Worm (Caenorhabditis elegans): ENCODE measurements around the gene ZK1127.5.
A peak's percentile ranks its signal among the peaks of the same experiment; 100 is the strongest.
"Not testable (repeated sequence)": the region's sequence is repeated elsewhere in the genome, so short reads cannot be mapped to it uniquely, and the experiment has no call there.

ZK1127.5 gene

ce11 chrII:7072315-7072589 lies 21.8 kb downstream of the ZK1127.5 start, which contains the start of gene kars-1:
kars-1 (minus strand) TSS chrII:7072415.
- TF ChIP-seq tbx-37 (GFP tag; conservative IDR thresholded peaks at IDR 0.05) (no peak), hmbx-1 (tag; optimal IDR thresholded peaks at IDR 0.05) (no peak), hmg-4 (GFP tag; optimal IDR thresholded peaks at IDR 0.05) (no peak), ceh-13 (GFP tag; optimal IDR thresholded peaks at IDR 0.05) (no peak), tra-4 (tag; optimal IDR thresholded peaks at IDR 0.05) (no peak), sea-1 (GFP tag; conservative IDR thresholded peaks at IDR 0.05) (no peak)

- TF ChIP-seq hnd-1 (tag; optimal IDR thresholded peaks at IDR 0.05): peak; percentile 5
- TF ChIP-seq ets-7 (tag; optimal IDR thresholded peaks at IDR 0.05): peak; percentile 18
- peak; percentile 5 for TF ChIP-seq ceh-13 (GFP tag; optimal IDR thresholded peaks at IDR 0.05)
- TF ChIP-seq tbx-11 (GFP tag; IDR thresholded peaks at IDR 0.05): no peak
- no peak for TF ChIP-seq B0310.2 (tag; optimal IDR thresholded peaks at IDR 0.05)
- 0 out of 2 replicates have a peak, but pooled peaks have one; percentile 19 for TF ChIP-seq tbx-37 (GFP tag; conservative IDR thresholded peaks at IDR 0.05)
Observed at ce11 chrII:7072590-7073536, 22.4 kb downstream of the ZK1127.5 start.

- TF ChIP-seq flt-1 (GFP tag; IDR thresholded peaks at IDR 0.05) (no peak), hmg-4 (GFP tag; optimal IDR thresholded peaks at IDR 0.05) (no peak), pes-1 (GFP tag; IDR thresholded peaks at IDR 0.05) (no peak), ceh-13 (GFP tag; optimal IDR thresholded peaks at IDR 0.05) (no peak), F13C5.2 (tag; optimal IDR thresholded peaks at IDR 0.05) (no peak), scrt-1 (GFP tag; IDR thresholded peaks at IDR 0.05) (no peak), B0310.2 (tag; optimal IDR thresholded peaks at IDR 0.05) (no peak), ets-7 (tag; optimal IDR thresholded peaks at IDR 0.05) (no peak), hmbx-1 (tag; optimal IDR thresholded peaks at IDR 0.05) (no peak), ama-1 (optimal IDR thresholded peaks at IDR 0.05) (no peak), tra-4 (tag; optimal IDR thresholded peaks at IDR 0.05) (no peak), tbx-37 (GFP tag; conservative IDR thresholded peaks at IDR 0.05) (no peak), hnd-1 (tag; optimal IDR thresholded peaks at IDR 0.05) (no peak), sea-1 (GFP tag; conservative IDR thresholded peaks at IDR 0.05) (no peak), tbx-11 (GFP tag; IDR thresholded peaks at IDR 0.05) (no peak), ceh-36 (tag; optimal IDR thresholded peaks at IDR 0.05) (no peak)
Observed at ce11 chrII:7073537-7073913, 23.1 kb downstream of the ZK1127.5 start, which contains the start of gene kat-1. kat-1 (plus strand) TSS chrII:7073814.

DNA sequence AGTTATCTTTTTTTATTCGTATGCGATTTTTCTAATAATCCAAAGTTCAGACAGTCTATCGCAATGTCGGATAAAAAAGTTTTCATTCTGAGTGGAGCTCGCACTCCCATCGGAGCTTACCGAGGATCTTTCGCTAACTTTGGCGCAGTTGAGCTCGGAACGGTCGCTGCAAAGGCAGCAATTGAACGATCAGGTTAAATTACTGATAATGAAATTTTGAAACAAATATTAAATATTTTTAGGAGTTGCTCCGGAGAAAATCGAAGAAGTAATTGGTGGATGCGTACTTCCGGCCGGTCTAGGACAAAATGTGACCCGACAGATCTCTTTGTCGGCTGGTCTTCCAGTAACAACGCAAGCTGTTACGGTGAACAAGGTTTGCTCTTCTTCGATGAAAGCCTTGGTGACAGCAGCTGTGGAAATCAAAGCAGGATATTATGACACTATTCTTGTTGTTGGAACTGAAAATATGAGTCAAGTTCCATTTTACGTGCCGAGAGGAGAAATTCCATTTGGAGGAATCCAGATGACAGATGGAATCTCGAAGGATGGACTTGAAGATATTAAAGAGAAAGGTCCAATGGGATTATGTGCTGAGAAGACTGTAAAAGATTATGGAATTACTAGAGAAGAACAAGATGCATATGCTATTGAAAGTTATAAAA lies 25.2 kb downstream of the ZK1127.5 start, which contains the start of gene T02G5.7:
T02G5.7 (plus strand) TSS at position 51 of the 665 bp plus-strand sequence.
- no peak for TF ChIP-seq tbx-37 (GFP tag; conservative IDR thresholded peaks at IDR 0.05)

DNA sequence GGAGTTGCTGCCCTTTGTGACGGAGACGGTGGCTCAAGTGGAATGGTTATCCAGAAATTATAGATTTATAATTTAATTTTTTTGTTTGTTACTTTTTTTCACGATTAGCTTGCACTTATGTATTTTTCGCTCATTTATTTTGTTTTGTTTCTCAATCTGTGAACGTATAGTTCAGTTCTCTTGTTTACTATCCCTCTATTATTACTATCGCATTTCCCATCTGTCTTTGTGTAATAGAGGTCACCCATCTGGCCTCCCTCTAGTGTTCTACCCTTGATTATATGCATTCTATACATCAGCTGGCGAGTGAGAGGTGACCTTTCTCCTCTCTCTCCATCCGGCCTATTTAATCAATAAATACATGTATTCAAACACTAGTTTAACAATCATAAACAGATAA lies 33.5 kb downstream of the ZK1127.5 start, which contains the start of the genes T02G5.14 and T02G5.15:
T02G5.14 (plus strand) TSS at position 301 of the 400 bp plus-strand sequence.
T02G5.15 (plus strand) TSS at position 301 of the 400 bp plus-strand sequence.
- not testable (repeated sequence) for TF ChIP-seq F13C5.2 (tag; optimal IDR thresholded peaks at IDR 0.05); tra-4 (tag; optimal IDR thresholded peaks at IDR 0.05); scrt-1 (GFP tag; IDR thresholded peaks at IDR 0.05)

DNA sequence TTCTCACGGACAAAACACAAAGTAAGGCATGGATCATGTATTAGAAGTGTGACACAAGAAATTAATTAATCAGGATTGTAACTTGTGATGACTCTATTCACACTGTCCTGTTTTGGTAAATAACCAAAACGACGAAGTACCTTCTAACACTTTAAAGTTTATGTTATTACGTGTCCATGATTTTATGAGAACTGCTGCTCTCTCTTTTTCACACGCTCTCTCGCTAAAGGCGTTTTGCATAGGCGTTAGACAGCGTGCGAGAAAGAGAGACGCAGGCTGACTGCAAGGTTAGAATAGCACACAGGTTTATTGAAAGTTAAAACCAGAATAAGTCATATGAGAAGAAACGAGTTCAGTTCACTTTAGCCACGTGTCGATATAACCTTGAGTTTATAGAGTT lies 39.6 kb downstream of the ZK1127.5 start:
- TF ChIP-seq flt-1 (GFP tag; IDR thresholded peaks at IDR 0.05): no peak
- TF ChIP-seq scrt-1 (GFP tag; IDR thresholded peaks at IDR 0.05): no peak
- TF ChIP-seq hmg-4 (GFP tag; optimal IDR thresholded peaks at IDR 0.05): no peak
- TF ChIP-seq F13C5.2 (tag; optimal IDR thresholded peaks at IDR 0.05): no peak
- TF ChIP-seq ceh-13 (GFP tag; optimal IDR thresholded peaks at IDR 0.05): no peak
- TF ChIP-seq hnd-1 (tag; optimal IDR thresholded peaks at IDR 0.05): no peak
- TF ChIP-seq ceh-36 (tag; optimal IDR thresholded peaks at IDR 0.05): no peak
- no peak for TF ChIP-seq ets-7 (tag; optimal IDR thresholded peaks at IDR 0.05)
- no peak for TF ChIP-seq pes-1 (GFP tag; IDR thresholded peaks at IDR 0.05)
- no peak for TF ChIP-seq tbx-37 (GFP tag; conservative IDR thresholded peaks at IDR 0.05)
- no peak for TF ChIP-seq ama-1 (optimal IDR thresholded peaks at IDR 0.05)
- no peak for TF ChIP-seq sea-1 (GFP tag; conservative IDR thresholded peaks at IDR 0.05)
- TF ChIP-seq tra-4 (tag; optimal IDR thresholded peaks at IDR 0.05): no peak

DNA sequence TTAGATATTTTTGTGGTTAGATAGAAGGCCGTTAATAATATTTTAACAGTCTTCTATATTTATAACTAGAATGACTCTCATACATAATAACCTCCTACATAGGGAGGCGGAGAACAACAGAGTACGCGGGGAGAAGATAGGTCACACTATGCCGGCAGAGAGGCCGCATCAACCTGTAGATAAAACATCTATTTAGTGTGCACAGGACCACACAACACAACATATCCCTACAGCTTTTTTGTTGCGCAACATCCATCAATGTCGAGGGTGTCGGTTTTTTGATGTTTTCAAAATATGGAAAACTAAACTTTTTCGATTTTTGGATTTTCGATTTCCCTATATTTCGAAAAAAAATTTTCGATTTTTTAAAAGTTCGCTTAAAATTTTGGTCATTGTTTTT lies 40.4 kb downstream of the ZK1127.5 start:
- TF ChIP-seq hmbx-1 (tag; optimal IDR thresholded peaks at IDR 0.05): no peak
- no peak for TF ChIP-seq ceh-13 (GFP tag; optimal IDR thresholded peaks at IDR 0.05)
- TF ChIP-seq tbx-37 (GFP tag; conservative IDR thresholded peaks at IDR 0.05): no peak
- no peak for TF ChIP-seq scrt-1 (GFP tag; IDR thresholded peaks at IDR 0.05)
- no peak for TF ChIP-seq aly-1 (tag; optimal IDR thresholded peaks at IDR 0.05)
- TF ChIP-seq pes-1 (GFP tag; IDR thresholded peaks at IDR 0.05): 0 out of 2 replicates have a peak, but pooled peaks have one; percentile 4
- TF ChIP-seq tbx-11 (GFP tag; IDR thresholded peaks at IDR 0.05): no peak; the same call in 1 of the 2 replicates
- no peak for TF ChIP-seq ceh-36 (tag; optimal IDR thresholded peaks at IDR 0.05)
- TF ChIP-seq ets-7 (tag; optimal IDR thresholded peaks at IDR 0.05): no peak
- no peak for TF ChIP-seq B0310.2 (tag; optimal IDR thresholded peaks at IDR 0.05)
- peak; percentile 44 for TF ChIP-seq hmg-4 (GFP tag; optimal IDR thresholded peaks at IDR 0.05)

Data from whole organism, early embryonic.